Worm (Caenorhabditis elegans) whole organism, mixed stage, embryonic: ENCODE results near the gene srh-282.

Source experiments
- M03D4.4 ChIP-seq: sonication (generic microtip); optimal IDR thresholded peaks from 2 replicates; lab custom pipeline; 2017; ENCODE audit warnings: mild to moderate bottlenecking, missing genetic modification characterization, missing compliant biosample characterization
- bed-3 ChIP-seq: fragments of 200-800 bp; sonication (Bioruptor generic); optimal IDR thresholded peaks from 3 replicates; lab custom pipeline; 2018; ENCODE audit warnings: mild to moderate bottlenecking, missing genetic modification characterization, moderate library complexity, missing compliant biosample characterization
- blmp-1 ChIP-seq: fragments of 150-350 bp; optimal IDR thresholded peaks from 2 replicates; lab custom pipeline; 2014; ENCODE audit warnings: missing biosample characterization, missing genetic modification characterization
- ceh-43 ChIP-seq: fragments of 200-800 bp; sonication (Bioruptor generic); optimal IDR thresholded peaks from 2 replicates; lab custom pipeline; 2018; ENCODE audit warnings: mild to moderate bottlenecking, missing genetic modification characterization, moderate library complexity, missing compliant biosample characterization
- ceh-83 ChIP-seq: fragments of 200-800 bp; sonication (Bioruptor generic); optimal IDR thresholded peaks from 2 replicates; lab custom pipeline; 2018; ENCODE audit warnings: mild to moderate bottlenecking, missing genetic modification characterization, missing compliant biosample characterization
- ces-1 ChIP-seq: fragments of 150-350 bp; optimal IDR thresholded peaks from 2 replicates; lab custom pipeline; 2014; ENCODE audit warnings: missing biosample characterization, missing genetic modification reagents, missing genetic modification characterization
- cnd-1 ChIP-seq: fragments of 200-800 bp; sonication (Bioruptor generic); optimal IDR thresholded peaks from 2 replicates; lab custom pipeline; 2018; ENCODE audit warnings: mild to moderate bottlenecking, missing genetic modification characterization, missing compliant biosample characterization
- drap-1 ChIP-seq: fragments of 200-800 bp; sonication (Bioruptor generic); optimal IDR thresholded peaks from 3 replicates; lab custom pipeline; 2018; ENCODE audit warnings: mild to moderate bottlenecking, missing genetic modification characterization, missing compliant biosample characterization
- elt-1 ChIP-seq: sonication (generic microtip); optimal IDR thresholded peaks from 2 replicates; lab custom pipeline; 2017; ENCODE audit warnings: missing genetic modification characterization, mild to moderate bottlenecking, missing compliant biosample characterization, antibody characterized with exemption, moderate library complexity, borderline replicate concordance; ENCODE audit not compliant: insufficient read depth
- elt-3 ChIP-seq: fragments of 150-350 bp; optimal IDR thresholded peaks from 2 replicates; lab custom pipeline; 2014; ENCODE audit warnings: missing biosample characterization, missing genetic modification characterization
- flh-1 ChIP-seq: fragments of 200-800 bp; sonication (Bioruptor generic); optimal IDR thresholded peaks from 2 replicates; lab custom pipeline; 2018; ENCODE audit warnings: mild to moderate bottlenecking, missing genetic modification characterization, moderate library complexity, missing compliant biosample characterization
- ham-2 ChIP-seq: fragments of 200-800 bp; sonication (Bioruptor generic); optimal IDR thresholded peaks from 2 replicates; lab custom pipeline; 2018; ENCODE audit warnings: mild to moderate bottlenecking, missing genetic modification characterization, missing compliant biosample characterization
- hlh-1 ChIP-seq: fragments of 150-350 bp; optimal IDR thresholded peaks from 2 replicates; lab custom pipeline; 2014; ENCODE audit warnings: missing biosample characterization, missing genetic modification reagents, missing genetic modification characterization
- lin-13 ChIP-seq: fragments of 150-350 bp; optimal IDR thresholded peaks from 2 replicates; lab custom pipeline; 2014; ENCODE audit warnings: missing biosample characterization, missing genetic modification characterization
- lsy-2 ChIP-seq: fragments of 150-350 bp; optimal IDR thresholded peaks from 2 replicates; lab custom pipeline; 2014; ENCODE audit warnings: missing biosample characterization, missing genetic modification characterization
- mep-1 ChIP-seq: fragments of 150-350 bp; optimal IDR thresholded peaks from 2 replicates; lab custom pipeline; 2017; ENCODE audit warnings: missing biosample characterization, missing genetic modification reagents, missing genetic modification characterization, inconsistent platforms
- mls-2 ChIP-seq: sonication (generic microtip); optimal IDR thresholded peaks from 2 replicates; lab custom pipeline; 2016; ENCODE audit warnings: mild to moderate bottlenecking, missing genetic modification characterization, moderate library complexity, missing compliant biosample characterization
- nhr-12 ChIP-seq: fragments of 150-350 bp; optimal IDR thresholded peaks from 2 replicates; lab custom pipeline; 2014; ENCODE audit warnings: missing biosample characterization, missing genetic modification characterization
- nhr-2 ChIP-seq: fragments of 150-350 bp; optimal IDR thresholded peaks from 2 replicates; lab custom pipeline; 2014; ENCODE audit warnings: missing biosample characterization, missing genetic modification characterization
- nhr-237 ChIP-seq: fragments of 150-350 bp; optimal IDR thresholded peaks from 2 replicates; lab custom pipeline; 2014; ENCODE audit warnings: missing biosample characterization, missing genetic modification characterization
- nhr-28 ChIP-seq: fragments of 150-350 bp; optimal IDR thresholded peaks from 2 replicates; lab custom pipeline; 2014; ENCODE audit warnings: missing biosample characterization, missing genetic modification characterization
- nhr-76 ChIP-seq: sonication (generic microtip); optimal IDR thresholded peaks from 2 replicates; lab custom pipeline; 2017; ENCODE audit warnings: missing biosample characterization, missing genetic modification characterization
- sem-2 ChIP-seq: fragments of 200-800 bp; sonication (Bioruptor generic); optimal IDR thresholded peaks from 2 replicates; lab custom pipeline; 2018; ENCODE audit warnings: mild to moderate bottlenecking, missing genetic modification characterization, missing compliant biosample characterization
- snpc-4 ChIP-seq: fragments of 150-350 bp; optimal IDR thresholded peaks from 2 replicates; lab custom pipeline; 2014; ENCODE audit warnings: missing biosample characterization, missing genetic modification characterization
- sptf-1 ChIP-seq: sonication (generic microtip); optimal IDR thresholded peaks from 2 replicates; lab custom pipeline; 2017; ENCODE audit warnings: mild to moderate bottlenecking, missing genetic modification characterization, moderate library complexity, missing compliant biosample characterization
- tbx-8 ChIP-seq: fragments of 200-800 bp; sonication (Bioruptor generic); optimal IDR thresholded peaks from 2 replicates; lab custom pipeline; 2018; ENCODE audit warnings: mild to moderate bottlenecking, missing genetic modification characterization, moderate library complexity, missing compliant biosample characterization
- unc-39 ChIP-seq: fragments of 150-350 bp; optimal IDR thresholded peaks from 2 replicates; lab custom pipeline; 2014; ENCODE audit warnings: missing biosample characterization, missing genetic modification characterization
- unc-62 ChIP-seq: fragments of 150-350 bp; optimal IDR thresholded peaks from 2 replicates; lab custom pipeline; 2014; ENCODE audit warnings: missing biosample characterization, missing genetic modification reagents, missing genetic modification characterization
- zip-8 ChIP-seq: fragments of 150-350 bp; optimal IDR thresholded peaks from 2 replicates; lab custom pipeline; 2014; ENCODE audit warnings: missing biosample characterization, missing genetic modification characterization
- ztf-11 ChIP-seq: fragments of 150-350 bp; optimal IDR thresholded peaks from 2 replicates; lab custom pipeline; 2014; ENCODE audit warnings: missing biosample characterization, missing genetic modification characterization

The srh-282 gene

ce11 chrIV:294737-295136 lies 21.5 kb upstream of the srh-282 start:
- TF ChIP-seq M03D4.4 (tag; lab: Kevin White, UChicago), result no peak
- no peak for TF ChIP-seq sem-2
- no peak for TF ChIP-seq nhr-237 (tag; lab: Kevin White, UChicago)
- no peak for TF ChIP-seq ztf-11 (tag; lab: Kevin White, UChicago)
- no peak for TF ChIP-seq nhr-12
- TF ChIP-seq flh-1, result no peak
- TF ChIP-seq ces-1 (GFP tag; lab: Kevin White, UChicago), result no peak
- no peak for TF ChIP-seq drap-1 (GFP tag; lab: Kevin White, UChicago)
- no peak for TF ChIP-seq elt-1 (tag; lab: Kevin White, UChicago)
- no peak for TF ChIP-seq hlh-1 (tag; lab: Kevin White, UChicago)
- TF ChIP-seq mls-2 (tag; lab: Kevin White, UChicago), result no peak
- no peak for TF ChIP-seq unc-39 (tag; lab: Kevin White, UChicago)

- no peak for TF ChIP-seq zip-8 (tag; lab: Kevin White, UChicago)
- TF ChIP-seq elt-3 (tag; lab: Kevin White, UChicago), result no peak
- TF ChIP-seq elt-1 (tag; lab: Kevin White, UChicago), result no peak
- no peak for TF ChIP-seq flh-1
- no peak for TF ChIP-seq ztf-11 (tag; lab: Kevin White, UChicago)
- TF ChIP-seq ceh-43 (GFP tag; lab: Kevin White, UChicago), result no peak
- no peak for TF ChIP-seq nhr-12
- TF ChIP-seq nhr-76, result no peak
- TF ChIP-seq lsy-2 (tag; lab: Kevin White, UChicago), result no peak
- TF ChIP-seq nhr-2 (tag; lab: Kevin White, UChicago), result no peak
- no peak for TF ChIP-seq unc-39 (tag; lab: Kevin White, UChicago)
- TF ChIP-seq ces-1 (GFP tag; lab: Kevin White, UChicago), result no peak
- no peak for TF ChIP-seq snpc-4
- TF ChIP-seq cnd-1 (tag; lab: Kevin White, UChicago), result no peak
Observed at ce11 chrIV:293995-294700, 20.9 kb upstream of the srh-282 start.

ce11 chrIV:293163-293755 lies 20.1 kb upstream of the srh-282 start:
- TF ChIP-seq elt-3 (tag; lab: Kevin White, UChicago) (no peak), flh-1 (no peak), nhr-28 (tag; lab: Kevin White, UChicago) (no peak), elt-1 (tag; lab: Kevin White, UChicago) (no peak), blmp-1 (no peak), bed-3 (GFP tag; lab: Kevin White, UChicago) (no peak), mls-2 (tag; lab: Kevin White, UChicago) (no peak), sptf-1 (tag; lab: Kevin White, UChicago) (no peak), cnd-1 (tag; lab: Kevin White, UChicago) (no peak), lsy-2 (tag; lab: Kevin White, UChicago) (no peak), nhr-12 (no peak), mep-1 (no peak), nhr-2 (tag; lab: Kevin White, UChicago) (no peak), lin-13 (tag; lab: Kevin White, UChicago) (no peak), nhr-76 (no peak), hlh-1 (tag; lab: Kevin White, UChicago) (no peak), ceh-43 (GFP tag; lab: Kevin White, UChicago) (no peak), zip-8 (tag; lab: Kevin White, UChicago) (no peak)

DNA sequence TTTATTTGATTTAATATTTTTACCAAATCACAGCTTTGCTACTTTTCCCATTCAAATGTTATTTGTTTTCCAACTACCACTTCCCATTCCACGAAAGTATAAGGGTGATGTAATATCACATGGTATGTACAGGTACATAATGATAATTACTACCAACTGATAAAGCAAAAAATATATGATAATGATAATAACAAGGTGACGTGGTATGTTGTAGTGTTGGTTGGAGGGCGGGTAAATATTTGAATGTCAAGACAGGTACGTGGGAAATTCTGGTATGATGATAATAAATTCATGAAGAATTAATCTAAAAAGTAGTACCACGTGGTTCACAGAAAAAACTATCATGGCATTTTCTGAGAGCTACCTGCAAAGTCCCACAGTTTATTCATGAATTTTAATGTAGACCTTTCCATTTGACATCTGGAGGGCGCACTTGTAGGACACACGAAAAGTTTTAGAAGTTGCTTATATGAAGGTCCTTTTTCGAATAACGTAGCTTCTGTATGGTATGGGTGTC lies 18.7 kb upstream of the srh-282 start:
- TF ChIP-seq unc-39 (tag; lab: Kevin White, UChicago), result no peak
- TF ChIP-seq zip-8 (tag; lab: Kevin White, UChicago), result no peak

DNA sequence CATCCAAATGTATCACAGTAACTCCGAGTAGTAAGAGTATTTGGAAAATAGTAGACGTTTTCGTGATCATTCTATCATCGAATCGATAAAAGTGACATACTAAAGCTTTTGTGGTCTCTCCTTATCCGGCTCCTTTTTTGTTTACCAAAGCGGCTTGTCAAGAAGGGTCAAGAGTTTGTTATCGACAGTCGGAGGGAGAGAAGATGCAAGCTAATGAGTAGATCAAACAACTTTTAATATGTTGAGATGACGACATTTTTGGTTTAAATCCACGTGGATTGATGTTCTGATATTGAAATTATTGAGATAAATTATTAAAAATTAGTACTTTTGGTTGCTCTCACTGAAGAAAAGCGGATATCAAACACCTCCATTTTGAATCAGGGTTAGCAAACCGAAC lies 18.2 kb upstream of the srh-282 start, which contains the start of gene T21D12.7:
Gene T21D12.7, minus strand, starts transcription at position 101 of the 400 bp plus-strand sequence.
- no peak for TF ChIP-seq ham-2 (GFP tag; lab: Kevin White, UChicago)
- no peak for TF ChIP-seq nhr-12
- no peak for TF ChIP-seq mls-2 (tag; lab: Kevin White, UChicago)
- no peak for TF ChIP-seq hlh-1 (tag; lab: Kevin White, UChicago)
- TF ChIP-seq cnd-1 (tag; lab: Kevin White, UChicago), result no peak
- TF ChIP-seq ceh-83 (GFP tag; lab: Kevin White, UChicago), result no peak
- no peak for TF ChIP-seq mep-1
- TF ChIP-seq tbx-8 (GFP tag; lab: Kevin White, UChicago), result no peak
- no peak for TF ChIP-seq unc-39 (tag; lab: Kevin White, UChicago)
- no peak for TF ChIP-seq zip-8 (tag; lab: Kevin White, UChicago)
- no peak for TF ChIP-seq ztf-11 (tag; lab: Kevin White, UChicago)
- TF ChIP-seq bed-3 (GFP tag; lab: Kevin White, UChicago), result no peak
- TF ChIP-seq elt-1 (tag; lab: Kevin White, UChicago), result no peak
- TF ChIP-seq drap-1 (GFP tag; lab: Kevin White, UChicago), result no peak
- no peak for TF ChIP-seq nhr-237 (tag; lab: Kevin White, UChicago)
- no peak for TF ChIP-seq elt-3 (tag; lab: Kevin White, UChicago)
- no peak for TF ChIP-seq ces-1 (GFP tag; lab: Kevin White, UChicago)
- TF ChIP-seq unc-62 (GFP tag; lab: Kevin White, UChicago), result no peak
